Worm (Caenorhabditis elegans) whole organism, mixed stage, embryonic: ENCODE results near the gene K08B5.2.

Source experiments
- M03D4.4 ChIP-seq: sonication (generic microtip); optimal IDR thresholded peaks from 2 replicates; lab custom pipeline; 2017; ENCODE audit warnings: mild to moderate bottlenecking, missing genetic modification characterization, missing compliant biosample characterization
- bed-3 ChIP-seq: fragments of 200-800 bp; sonication (Bioruptor generic); optimal IDR thresholded peaks from 3 replicates; lab custom pipeline; 2018; ENCODE audit warnings: mild to moderate bottlenecking, missing genetic modification characterization, moderate library complexity, missing compliant biosample characterization
- ceh-39 ChIP-seq: fragments of 150-350 bp; optimal IDR thresholded peaks from 2 replicates; lab custom pipeline; 2014; ENCODE audit warnings: missing biosample characterization, missing genetic modification characterization
- ceh-83 ChIP-seq: fragments of 200-800 bp; sonication (Bioruptor generic); optimal IDR thresholded peaks from 2 replicates; lab custom pipeline; 2018; ENCODE audit warnings: mild to moderate bottlenecking, missing genetic modification characterization, missing compliant biosample characterization
- ces-1 ChIP-seq: fragments of 150-350 bp; optimal IDR thresholded peaks from 2 replicates; lab custom pipeline; 2014; ENCODE audit warnings: missing biosample characterization, missing genetic modification reagents, missing genetic modification characterization
- cnd-1 ChIP-seq: fragments of 200-800 bp; sonication (Bioruptor generic); optimal IDR thresholded peaks from 2 replicates; lab custom pipeline; 2018; ENCODE audit warnings: mild to moderate bottlenecking, missing genetic modification characterization, missing compliant biosample characterization
- drap-1 ChIP-seq: fragments of 200-800 bp; sonication (Bioruptor generic); optimal IDR thresholded peaks from 3 replicates; lab custom pipeline; 2018; ENCODE audit warnings: mild to moderate bottlenecking, missing genetic modification characterization, missing compliant biosample characterization
- elt-1 ChIP-seq: sonication (generic microtip); optimal IDR thresholded peaks from 2 replicates; lab custom pipeline; 2017; ENCODE audit warnings: missing genetic modification characterization, mild to moderate bottlenecking, missing compliant biosample characterization, antibody characterized with exemption, moderate library complexity, borderline replicate concordance; ENCODE audit not compliant: insufficient read depth
- flh-1 ChIP-seq: fragments of 200-800 bp; sonication (Bioruptor generic); optimal IDR thresholded peaks from 2 replicates; lab custom pipeline; 2018; ENCODE audit warnings: mild to moderate bottlenecking, missing genetic modification characterization, moderate library complexity, missing compliant biosample characterization
- ham-2 ChIP-seq: fragments of 200-800 bp; sonication (Bioruptor generic); optimal IDR thresholded peaks from 2 replicates; lab custom pipeline; 2018; ENCODE audit warnings: mild to moderate bottlenecking, missing genetic modification characterization, missing compliant biosample characterization
- hlh-1 ChIP-seq: fragments of 150-350 bp; optimal IDR thresholded peaks from 2 replicates; lab custom pipeline; 2014; ENCODE audit warnings: missing biosample characterization, missing genetic modification reagents, missing genetic modification characterization
- lin-13 ChIP-seq: fragments of 150-350 bp; optimal IDR thresholded peaks from 2 replicates; lab custom pipeline; 2014; ENCODE audit warnings: missing biosample characterization, missing genetic modification characterization
- lin-32 ChIP-seq: fragments of 200-800 bp; sonication (Bioruptor generic); optimal IDR thresholded peaks from 2 replicates; lab custom pipeline; 2018; ENCODE audit warnings: mild to moderate bottlenecking, missing genetic modification characterization, missing compliant biosample characterization
- lsy-2 ChIP-seq: fragments of 150-350 bp; optimal IDR thresholded peaks from 2 replicates; lab custom pipeline; 2014; ENCODE audit warnings: missing biosample characterization, missing genetic modification characterization
- mab-5 ChIP-seq: fragments of 150-350 bp; optimal IDR thresholded peaks from 2 replicates; lab custom pipeline; 2014; ENCODE audit warnings: missing biosample characterization, missing genetic modification characterization
- mep-1 ChIP-seq: fragments of 150-350 bp; optimal IDR thresholded peaks from 2 replicates; lab custom pipeline; 2017; ENCODE audit warnings: missing biosample characterization, missing genetic modification reagents, missing genetic modification characterization, inconsistent platforms
- mls-2 ChIP-seq: sonication (generic microtip); optimal IDR thresholded peaks from 2 replicates; lab custom pipeline; 2016; ENCODE audit warnings: mild to moderate bottlenecking, missing genetic modification characterization, moderate library complexity, missing compliant biosample characterization
- nhr-12 ChIP-seq: fragments of 150-350 bp; optimal IDR thresholded peaks from 2 replicates; lab custom pipeline; 2014; ENCODE audit warnings: missing biosample characterization, missing genetic modification characterization
- nhr-2 ChIP-seq: fragments of 150-350 bp; optimal IDR thresholded peaks from 2 replicates; lab custom pipeline; 2014; ENCODE audit warnings: missing biosample characterization, missing genetic modification characterization
- nhr-237 ChIP-seq: fragments of 150-350 bp; optimal IDR thresholded peaks from 2 replicates; lab custom pipeline; 2014; ENCODE audit warnings: missing biosample characterization, missing genetic modification characterization
- nhr-28 ChIP-seq: fragments of 150-350 bp; optimal IDR thresholded peaks from 2 replicates; lab custom pipeline; 2014; ENCODE audit warnings: missing biosample characterization, missing genetic modification characterization
- nhr-76 ChIP-seq: sonication (generic microtip); optimal IDR thresholded peaks from 2 replicates; lab custom pipeline; 2017; ENCODE audit warnings: missing biosample characterization, missing genetic modification characterization
- pha-4 ChIP-seq: fragments of 150-350 bp; optimal IDR thresholded peaks from 2 replicates; lab custom pipeline; 2018; ENCODE audit warnings: missing biosample characterization, missing genetic modification reagents, missing genetic modification characterization
- sem-2 ChIP-seq: fragments of 200-800 bp; sonication (Bioruptor generic); optimal IDR thresholded peaks from 2 replicates; lab custom pipeline; 2018; ENCODE audit warnings: mild to moderate bottlenecking, missing genetic modification characterization, missing compliant biosample characterization
- snpc-4 ChIP-seq: fragments of 150-350 bp; optimal IDR thresholded peaks from 2 replicates; lab custom pipeline; 2014; ENCODE audit warnings: missing biosample characterization, missing genetic modification characterization
- sptf-1 ChIP-seq: sonication (generic microtip); optimal IDR thresholded peaks from 2 replicates; lab custom pipeline; 2017; ENCODE audit warnings: mild to moderate bottlenecking, missing genetic modification characterization, moderate library complexity, missing compliant biosample characterization
- tbx-8 ChIP-seq: fragments of 200-800 bp; sonication (Bioruptor generic); optimal IDR thresholded peaks from 2 replicates; lab custom pipeline; 2018; ENCODE audit warnings: mild to moderate bottlenecking, missing genetic modification characterization, moderate library complexity, missing compliant biosample characterization
- unc-120 ChIP-seq: sonication (generic microtip); optimal IDR thresholded peaks from 2 replicates; lab custom pipeline; 2017; ENCODE audit warnings: missing genetic modification characterization, missing compliant biosample characterization; ENCODE audit not compliant: poor library complexity, severe bottlenecking
- unc-39 ChIP-seq: fragments of 150-350 bp; optimal IDR thresholded peaks from 2 replicates; lab custom pipeline; 2014; ENCODE audit warnings: missing biosample characterization, missing genetic modification characterization
- unc-62 ChIP-seq: fragments of 150-350 bp; optimal IDR thresholded peaks from 2 replicates; lab custom pipeline; 2014; ENCODE audit warnings: missing biosample characterization, missing genetic modification reagents, missing genetic modification characterization
- zip-8 ChIP-seq: fragments of 150-350 bp; optimal IDR thresholded peaks from 2 replicates; lab custom pipeline; 2014; ENCODE audit warnings: missing biosample characterization, missing genetic modification characterization
- ztf-11 ChIP-seq: fragments of 150-350 bp; optimal IDR thresholded peaks from 2 replicates; lab custom pipeline; 2014; ENCODE audit warnings: missing biosample characterization, missing genetic modification characterization

Gene K08B5.2

ce11 chrX:16527815-16528214 lies 25.9 kb downstream of the K08B5.2 start:
- peak; percentile 30 for TF ChIP-seq M03D4.4
- no peak for TF ChIP-seq hlh-1 (tag; lab: Kevin White, UChicago)
- no peak for TF ChIP-seq ceh-39 (tag; lab: Kevin White, UChicago)
- TF ChIP-seq drap-1: no peak

DNA sequence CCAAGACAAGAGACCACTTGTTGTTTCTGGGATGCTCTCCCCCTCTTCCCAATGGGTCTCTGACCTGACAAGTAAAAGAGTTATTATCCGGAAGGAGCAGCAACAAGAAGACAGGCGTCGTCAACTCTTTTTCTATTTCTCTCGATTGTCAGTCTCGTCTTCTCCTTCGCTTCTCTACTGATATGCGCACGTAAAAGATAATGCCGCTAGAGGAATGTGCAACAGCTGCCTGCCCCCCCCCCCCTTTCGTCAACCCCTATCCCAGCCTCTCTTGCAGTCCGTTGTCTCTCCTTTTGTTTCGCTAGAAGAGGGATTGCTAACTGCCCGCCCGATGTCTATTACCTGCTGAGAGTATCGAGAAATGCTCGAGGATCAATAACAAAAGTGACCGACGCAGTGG lies 28.1 kb downstream of the K08B5.2 start:
- TF ChIP-seq mab-5 (tag; lab: Kevin White, UChicago): no peak
- TF ChIP-seq snpc-4 (tag; lab: Kevin White, UChicago): no peak
- no peak for TF ChIP-seq mep-1 (tag; lab: Kevin White, UChicago)
- TF ChIP-seq ztf-11 (tag; lab: Kevin White, UChicago): no peak
- TF ChIP-seq sptf-1 (tag; lab: Kevin White, UChicago): no peak
- TF ChIP-seq ces-1 (GFP tag; lab: Kevin White, UChicago): no peak
- no peak for TF ChIP-seq flh-1
- TF ChIP-seq nhr-28 (tag; lab: Kevin White, UChicago): no peak
- no peak for TF ChIP-seq lin-32 (GFP tag; lab: Kevin White, UChicago)
- no peak for TF ChIP-seq unc-39 (tag; lab: Kevin White, UChicago)
- peak; percentile 72 for TF ChIP-seq M03D4.4
- TF ChIP-seq drap-1: no peak
- TF ChIP-seq unc-120: peak; percentile 100
- TF ChIP-seq unc-62 (GFP tag; lab: Kevin White, UChicago): peak; percentile 89
- TF ChIP-seq zip-8 (tag; lab: Kevin White, UChicago): no peak
- TF ChIP-seq ceh-83: no peak
- peak; percentile 11 for TF ChIP-seq lsy-2
- TF ChIP-seq ham-2 (GFP tag; lab: Kevin White, UChicago): no peak
- no peak for TF ChIP-seq nhr-2
- peak; percentile 24 for TF ChIP-seq cnd-1 (tag; lab: Kevin White, UChicago)
- TF ChIP-seq ceh-39 (tag; lab: Kevin White, UChicago): no peak
- TF ChIP-seq mls-2: no peak
- TF ChIP-seq hlh-1 (tag; lab: Kevin White, UChicago): peak; percentile 97
- no peak for TF ChIP-seq tbx-8 (GFP tag; lab: Kevin White, UChicago)
- no peak for TF ChIP-seq elt-1 (tag; lab: Kevin White, UChicago)
- TF ChIP-seq pha-4 (tag; lab: Kevin White, UChicago): no peak

DNA sequence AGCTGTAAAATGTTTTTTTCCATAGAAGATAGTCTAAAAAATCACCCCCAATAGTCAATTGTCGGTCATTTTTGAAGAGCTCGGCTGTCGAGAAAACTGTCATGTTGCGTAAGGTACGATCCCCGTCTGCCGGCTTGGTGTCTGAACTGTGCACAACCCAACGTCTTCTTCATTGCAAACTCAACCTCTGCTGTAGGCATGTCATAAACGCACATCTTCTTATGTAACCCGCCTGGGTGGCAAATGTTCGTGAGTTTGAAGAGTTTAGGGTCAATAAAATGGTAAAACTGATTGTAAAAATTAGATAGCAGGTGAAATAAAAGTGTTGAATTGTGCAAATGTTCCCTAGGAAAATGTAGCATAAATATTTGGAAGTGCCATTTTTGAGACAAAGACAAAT lies 29.4 kb downstream of the K08B5.2 start:
- TF ChIP-seq nhr-2 (peak; percentile 69), ceh-39 (tag; lab: Kevin White, UChicago) (no peak)

ce11 chrX:16521722-16522121 lies 32.0 kb downstream of the K08B5.2 start:
- no peak for TF ChIP-seq ceh-39 (tag; lab: Kevin White, UChicago)
- TF ChIP-seq lsy-2: peak; percentile 27
- TF ChIP-seq, all 35 proteins: peak for 1

- TF ChIP-seq ham-2 (GFP tag; lab: Kevin White, UChicago) (no peak), bed-3 (GFP tag; lab: Kevin White, UChicago) (no peak), drap-1 (no peak), sem-2 (no peak), pha-4 (tag; lab: Kevin White, UChicago) (no peak), nhr-237 (tag; lab: Kevin White, UChicago) (no peak), nhr-28 (tag; lab: Kevin White, UChicago) (no peak), nhr-76 (tag; lab: Kevin White, UChicago) (no peak), zip-8 (tag; lab: Kevin White, UChicago) (no peak), lin-13 (tag; lab: Kevin White, UChicago) (no peak), ces-1 (GFP tag; lab: Kevin White, UChicago) (no peak)
Observed at ce11 chrX:16519517-16519916, 34.2 kb downstream of the K08B5.2 start, which contains the start of gene T25D1.1. T25D1.1 (plus strand) TSS chrX:16519817.

ce11 chrX:16518771-16519170 lies 34.9 kb downstream of the K08B5.2 start:
- TF ChIP-seq snpc-4 (tag; lab: Kevin White, UChicago) (no peak), flh-1 (no peak), elt-1 (tag; lab: Kevin White, UChicago) (no peak), ceh-83 (no peak), sptf-1 (tag; lab: Kevin White, UChicago) (no peak), lsy-2 (no peak), ztf-11 (tag; lab: Kevin White, UChicago) (no peak), nhr-2 (no peak), nhr-76 (tag; lab: Kevin White, UChicago) (no peak), mep-1 (tag; lab: Kevin White, UChicago) (no peak), nhr-12 (tag; lab: Kevin White, UChicago) (no peak)
